Worm (Caenorhabditis elegans) whole organism, L4 larva: ENCODE data around the gene Y113G7A.22.

Experiments
- D1046.2 ChIP-seq: fragments of 200-800 bp; sonication (Bioruptor generic); IDR thresholded peaks from 2 replicates; pipeline ENCODE4 v1.3.6; 2022; ENCODE audit warnings: missing genetic modification characterization, missing compliant biosample characterization
- F26F4.8 ChIP-seq: fragments of 200-800 bp; sonication (Bioruptor generic); conservative IDR thresholded peaks from 2 replicates; pipeline ENCODE4 v1.3.6; 2022; ENCODE audit warnings: missing genetic modification characterization, missing compliant biosample characterization
- F49E8.2 ChIP-seq: sonication (generic microtip); optimal IDR thresholded peaks from 2 replicates; lab custom pipeline; 2016; ENCODE audit warnings: missing compliant biosample characterization, mild to moderate bottlenecking, missing genetic modification characterization, borderline replicate concordance
- T20F7.1 ChIP-seq: fragments of 200-800 bp; sonication (Bioruptor generic); optimal IDR thresholded peaks from 2 replicates; lab custom pipeline; 2018; ENCODE audit warnings: mild to moderate bottlenecking, missing genetic modification characterization, missing compliant biosample characterization
- Y105C5A.15 ChIP-seq: fragments of 200-800 bp; sonication (Bioruptor generic); IDR thresholded peaks from 2 replicates; pipeline ENCODE4 v1.3.6; 2022; ENCODE audit warnings: missing genetic modification characterization, missing compliant biosample characterization
- Y48G9A.11 ChIP-seq: fragments of 200-800 bp; sonication (Bioruptor generic); IDR thresholded peaks from 2 replicates; pipeline ENCODE4 v1.3.6; 2022; ENCODE audit warnings: missing genetic modification reagents, missing genetic modification characterization, missing compliant biosample characterization
- Y75B8A.6 ChIP-seq: fragments of 200-800 bp; sonication (Bioruptor generic); IDR thresholded peaks from 2 replicates; pipeline ENCODE4 v1.3.6; 2022; ENCODE audit warnings: missing genetic modification reagents, missing genetic modification characterization, missing compliant biosample characterization
- ZK337.2 ChIP-seq: fragments of 200-800 bp; sonication (Bioruptor generic); IDR thresholded peaks from 2 replicates; pipeline ENCODE4 v1.3.6; 2022; ENCODE audit warnings: missing genetic modification reagents, missing genetic modification characterization, missing compliant biosample characterization
- aha-1 ChIP-seq: fragments of 150-350 bp; peaks from one replicate; lab custom pipeline; 2014; ENCODE audit warnings: missing biosample characterization, missing genetic modification characterization
- aly-2 ChIP-seq: sonication (generic microtip); optimal IDR thresholded peaks from 2 replicates; lab custom pipeline; 2018; ENCODE audit warnings: missing biosample characterization, missing genetic modification characterization
- ama-1 ChIP-seq: fragments of 150-350 bp; optimal IDR thresholded peaks from 2 replicates; lab custom pipeline; 2014; ENCODE audit warnings: inconsistent platforms, mixed read lengths
- ceh-44 ChIP-seq: fragments of 200-800 bp; sonication (Bioruptor generic); IDR thresholded peaks from 2 replicates; pipeline ENCODE4 v1.3.6; 2022; ENCODE audit warnings: missing genetic modification reagents, missing genetic modification characterization, missing compliant biosample characterization
- ceh-62 ChIP-seq: sonication (generic microtip); optimal IDR thresholded peaks from 2 replicates; lab custom pipeline; 2017; ENCODE audit warnings: missing biosample characterization, missing genetic modification characterization
- cey-2 ChIP-seq: sonication (generic microtip); optimal IDR thresholded peaks from 3 replicates; lab custom pipeline; 2017; ENCODE audit warnings: missing genetic modification characterization, mild to moderate bottlenecking, missing compliant biosample characterization, antibody characterized with exemption, borderline replicate concordance; ENCODE audit not compliant: insufficient read depth
- daf-16 ChIP-seq, 3 experiments: sonication (generic microtip); optimal IDR thresholded peaks; 2 replicates each; lab custom pipeline; 2016 to 2017; ENCODE audit warnings: missing genetic modification characterization in 3 of 3, missing genetic modification reagents in 3 of 3, mild to moderate bottlenecking in 2 of 3, missing compliant biosample characterization in 2 of 3, missing biosample characterization in 1 of 3, moderate library complexity in 1 of 3
- daf-19 ChIP-seq: fragments of 200-800 bp; sonication (Bioruptor generic); conservative IDR thresholded peaks from 2 replicates; pipeline ENCODE4 v1.3.6; 2022; ENCODE audit warnings: missing genetic modification characterization, missing compliant biosample characterization
- dmd-6 ChIP-seq: fragments of 200-800 bp; sonication (Bioruptor generic); IDR thresholded peaks from 2 replicates; pipeline ENCODE4 v1.3.6; 2022; ENCODE audit warnings: missing genetic modification reagents, missing genetic modification characterization, missing compliant biosample characterization
- dpl-1 ChIP-seq: fragments of 150-350 bp; optimal IDR thresholded peaks from 2 replicates; lab custom pipeline; 2014; ENCODE audit warnings: missing biosample characterization, missing genetic modification reagents, missing genetic modification characterization
- egl-43 ChIP-seq: fragments of 200-800 bp; sonication (Bioruptor generic); IDR thresholded peaks from 2 replicates; pipeline ENCODE4 v1.3.6; 2022; ENCODE audit warnings: missing genetic modification reagents, missing genetic modification characterization, missing compliant biosample characterization
- hif-1 ChIP-seq, 2 experiments: sonication (generic microtip); optimal IDR thresholded peaks; 2 replicates each; lab custom pipeline; 2016 to 2017; ENCODE audit warnings: missing compliant biosample characterization in 2 of 2, missing genetic modification characterization in 2 of 2, missing genetic modification reagents in 2 of 2, missing genotype in 2 of 2, mild to moderate bottlenecking in 1 of 2
- hlh-11 ChIP-seq: fragments of 200-800 bp; sonication (Bioruptor generic); optimal IDR thresholded peaks from 2 replicates; lab custom pipeline; 2018; ENCODE audit warnings: mild to moderate bottlenecking, missing genetic modification characterization, missing compliant biosample characterization
- hlh-30 ChIP-seq: sonication (generic microtip); optimal IDR thresholded peaks from 2 replicates; lab custom pipeline; 2017; ENCODE audit warnings: antibody characterized with exemption, mild to moderate bottlenecking, missing genetic modification characterization, missing compliant biosample characterization; ENCODE audit not compliant: insufficient read depth
- hmg-1.1 ChIP-seq: fragments of 200-800 bp; sonication (Bioruptor generic); IDR thresholded peaks from 2 replicates; pipeline ENCODE4 v1.3.6; 2022; ENCODE audit warnings: missing genetic modification reagents, missing genetic modification characterization, missing compliant biosample characterization
- lim-7 ChIP-seq: fragments of 200-800 bp; sonication (Bioruptor generic); IDR thresholded peaks from 2 replicates; pipeline ENCODE4 v1.3.6; 2022; ENCODE audit warnings: missing genetic modification characterization, missing compliant biosample characterization
- lin-15B ChIP-seq: fragments of 150-350 bp; sonication (generic microtip); optimal IDR thresholded peaks from 3 replicates; lab custom pipeline; 2014; ENCODE audit warnings: missing biosample characterization, missing genetic modification characterization
- lin-29 ChIP-seq: fragments of 200-800 bp; sonication (Bioruptor generic); IDR thresholded peaks from 2 replicates; pipeline ENCODE4 v1.3.6; 2022; ENCODE audit warnings: missing genetic modification reagents, missing genetic modification characterization, missing compliant biosample characterization
- lin-39 ChIP-seq: fragments of 150-350 bp; optimal IDR thresholded peaks from 2 replicates; lab custom pipeline; 2014; ENCODE audit warnings: missing biosample characterization, missing genetic modification reagents, missing genetic modification characterization
- lsy-2 ChIP-seq, 2 experiments: fragments of 150-350 bp in 1 of 2; sonication (generic microtip) in 1 of 2; optimal IDR thresholded peaks; 2 replicates each; lab custom pipeline; 2014 to 2017; ENCODE audit warnings: missing biosample characterization in 2 of 2, missing genetic modification characterization in 2 of 2
- mes-2 ChIP-seq: sonication (generic microtip); optimal IDR thresholded peaks from 2 replicates; lab custom pipeline; 2016; ENCODE audit warnings: missing genotype, mild to moderate bottlenecking, missing genetic modification characterization, missing compliant biosample characterization; ENCODE audit not compliant: poor library complexity, severe bottlenecking
- mxl-2 ChIP-seq: fragments of 200-800 bp; sonication (Bioruptor generic); conservative IDR thresholded peaks from 2 replicates; pipeline ENCODE4 v1.3.6; 2022; ENCODE audit warnings: missing genetic modification reagents, missing genetic modification characterization, missing compliant biosample characterization
- mxl-3 ChIP-seq: fragments of 200-800 bp; sonication (Bioruptor generic); optimal IDR thresholded peaks from 2 replicates; lab custom pipeline; 2018; ENCODE audit warnings: mild to moderate bottlenecking, missing genetic modification characterization, missing compliant biosample characterization
- nhr-10 ChIP-seq: fragments of 150-350 bp; optimal IDR thresholded peaks from 2 replicates; lab custom pipeline; 2014; ENCODE audit warnings: missing biosample characterization, missing genetic modification characterization
- nhr-237 ChIP-seq: sonication (generic microtip); optimal IDR thresholded peaks from 2 replicates; lab custom pipeline; 2017; ENCODE audit warnings: missing biosample characterization, missing genetic modification characterization
- nhr-41 ChIP-seq: fragments of 200-800 bp; sonication (Bioruptor generic); IDR thresholded peaks from 2 replicates; pipeline ENCODE4 v1.3.6; 2022; ENCODE audit warnings: missing genetic modification reagents, missing genetic modification characterization, missing compliant biosample characterization
- nhr-76 ChIP-seq: fragments of 150-350 bp; optimal IDR thresholded peaks from 2 replicates; lab custom pipeline; 2014; ENCODE audit warnings: missing biosample characterization, missing genetic modification characterization
- pha-4 ChIP-seq, 2 experiments: fragments of 150-350 bp in 1 of 2; fragments of 200-800 bp in 1 of 2; sonication (Bioruptor generic) in 1 of 2; IDR thresholded peaks in 1 of 2; optimal IDR thresholded peaks in 1 of 2; 2 replicates each; pipeline versions ENCODE4 v1.3.6 to Lab custom; 2014 to 2022; ENCODE audit warnings: missing genetic modification characterization in 2 of 2, missing genetic modification reagents in 2 of 2, missing biosample characterization in 1 of 2, missing compliant biosample characterization in 1 of 2
- php-3 ChIP-seq: fragments of 200-800 bp; sonication (Bioruptor generic); IDR thresholded peaks from 2 replicates; pipeline ENCODE4 v1.3.6; 2022; ENCODE audit warnings: missing genetic modification reagents, missing genetic modification characterization, missing compliant biosample characterization
- rbr-2 ChIP-seq: sonication (generic microtip); optimal IDR thresholded peaks from 2 replicates; lab custom pipeline; 2016; ENCODE audit warnings: missing genotype, missing genetic modification characterization, missing compliant biosample characterization
- saeg-2 ChIP-seq: fragments of 200-800 bp; sonication (Bioruptor generic); IDR thresholded peaks from 2 replicates; pipeline ENCODE4 v1.3.6; 2022; ENCODE audit warnings: missing genetic modification reagents, missing genetic modification characterization, missing compliant biosample characterization
- sdz-12 ChIP-seq: fragments of 200-800 bp; sonication (Bioruptor generic); optimal IDR thresholded peaks from 2 replicates; lab custom pipeline; 2018; ENCODE audit warnings: mild to moderate bottlenecking, missing genetic modification characterization, missing compliant biosample characterization
- set-16 ChIP-seq: fragments of 200-800 bp; sonication (Bioruptor generic); IDR thresholded peaks from 2 replicates; pipeline ENCODE4 v1.3.6; 2022; ENCODE audit warnings: missing genetic modification reagents, missing genetic modification characterization, missing compliant biosample characterization
- skn-1 ChIP-seq: fragments of 150-350 bp; optimal IDR thresholded peaks from 2 replicates; lab custom pipeline; 2014; ENCODE audit warnings: missing biosample characterization, missing genetic modification characterization
- unc-39 ChIP-seq: sonication (generic microtip); optimal IDR thresholded peaks from 2 replicates; lab custom pipeline; 2017; ENCODE audit warnings: missing biosample characterization, missing genetic modification characterization
- unc-62 ChIP-seq, 3 experiments: fragments of 150-350 bp in 1 of 3; sonication (generic microtip); optimal IDR thresholded peaks in 2 of 3; peaks in 1 of 3; 1 replicate in 1 of 3; 2 replicates in 2 of 3; lab custom pipeline; 2014 to 2017; ENCODE audit warnings: missing biosample characterization in 3 of 3, missing genetic modification characterization in 3 of 3, missing genetic modification reagents in 3 of 3, missing genotype in 1 of 3
- vab-7 ChIP-seq: fragments of 200-800 bp; sonication (Bioruptor generic); IDR thresholded peaks from 2 replicates; pipeline ENCODE4 v1.3.6; 2022; ENCODE audit warnings: missing genetic modification reagents, missing genetic modification characterization, missing compliant biosample characterization
- zip-11 ChIP-seq: fragments of 200-800 bp; sonication (Bioruptor generic); IDR thresholded peaks from 2 replicates; pipeline ENCODE4 v1.3.6; 2022; ENCODE audit warnings: missing genetic modification characterization, missing compliant biosample characterization
- ztf-7 ChIP-seq: fragments of 150-350 bp; optimal IDR thresholded peaks from 2 replicates; lab custom pipeline; 2014; ENCODE audit warnings: missing biosample characterization, missing genetic modification characterization

Gene Y113G7A.22

ce11 chrV:20164059-20164892, 29.1 kb upstream of the Y113G7A.22 start, which contains the start of gene F19B2.5 (continued):
- TF ChIP-seq hlh-30 (peak; percentile 69), sdz-12 (GFP tag; lab: Kevin White, UChicago) (no peak), ama-1 (lab: Kevin White, UChicago) (peak; percentile 88), lsy-2 (tag; optimal IDR thresholded peaks at IDR 0.05; lab: Kevin White, UChicago) (peak in 1 of 2 experiments; percentile 53), T20F7.1 (GFP tag; lab: Kevin White, UChicago) (peak; percentile 49), Y105C5A.15 (GFP tag; lab: Robert Waterston, UW) (no peak), D1046.2 (no peak), unc-62 (GFP tag; optimal IDR thresholded peaks at IDR 0.05 in 1 of 2; lab: Kevin White, UChicago) (no peak), unc-62 (tag; optimal IDR thresholded peaks at IDR 0.05; lab: Kevin White, UChicago) (no peak), lin-29 (GFP tag; lab: Robert Waterston, UW) (no peak), F49E8.2 (no peak), unc-39 (tag; lab: Kevin White, UChicago) (no peak), lin-39 (tag; lab: Kevin White, UChicago) (no peak), rbr-2 (no peak), aly-2 (tag; lab: Kevin White, UChicago) (no peak), lin-15B (tag; lab: Kevin White, UChicago) (no peak), dpl-1 (GFP tag; lab: Kevin White, UChicago) (peak; percentile 26), ceh-44 (GFP tag; lab: Robert Waterston, UW) (no peak), dmd-6 (GFP tag; lab: Robert Waterston, UW) (peak; percentile 83), daf-16 (GFP tag; optimal IDR thresholded peaks at IDR 0.05; lab: Kevin White, UChicago) (peak in 1 of 2 experiments; percentile 97), daf-16 (tag; optimal IDR thresholded peaks at IDR 0.05; lab: Kevin White, UChicago) (peak; percentile 99), skn-1 (tag; lab: Kevin White, UChicago) (no peak), nhr-41 (GFP tag; lab: Robert Waterston, UW) (0 out of 2 replicates have a peak, but pooled peaks have one; percentile 40), set-16 (GFP tag; lab: Robert Waterston, UW) (no peak; the same call in none of the 2 replicates), Y75B8A.6 (GFP tag; lab: Robert Waterston, UW) (0 out of 2 replicates have a peak, but pooled peaks have one; percentile 20), hlh-11 (peak; percentile 88), egl-43 (GFP tag; lab: Robert Waterston, UW) (no peak), nhr-76 (tag; lab: Kevin White, UChicago) (no peak), daf-19 (GFP tag; lab: Robert Waterston, UW) (no peak), lim-7 (GFP tag; lab: Robert Waterston, UW) (no peak), nhr-237 (tag; lab: Kevin White, UChicago) (no peak), ztf-7 (peak; percentile 25), mxl-3 (GFP tag; lab: Kevin White, UChicago) (no peak), Y48G9A.11 (GFP tag; lab: Robert Waterston, UW) (no peak), zip-11 (GFP tag; lab: Robert Waterston, UW) (no peak), pha-4 (GFP tag; IDR thresholded peaks at IDR 0.05; lab: Robert Waterston, UW) (0 out of 2 replicates have a peak, but pooled peaks have one; percentile 50), pha-4 (tag; optimal IDR thresholded peaks at IDR 0.05; lab: Kevin White, UChicago) (no peak), hmg-1.1 (GFP tag; lab: Robert Waterston, UW) (0 out of 2 replicates have a peak, but pooled peaks have one; percentile 6), cey-2 (no peak), vab-7 (no peak), ZK337.2 (no peak), php-3 (GFP tag; lab: Robert Waterston, UW) (peak; percentile 97), F26F4.8 (GFP tag; lab: Robert Waterston, UW) (no peak), mxl-2 (GFP tag; lab: Robert Waterston, UW) (no peak), aha-1 (tag; lab: Kevin White, UChicago) (peak; percentile 92), hif-1 (tag; optimal IDR thresholded peaks at IDR 0.05; lab: Kevin White, UChicago) (peak; percentile 33 to 48), ceh-62 (tag; lab: Kevin White, UChicago) (no peak), saeg-2 (GFP tag; lab: Robert Waterston, UW) (peak; percentile 87; the same call in 1 of the 2 replicates), nhr-10 (tag; lab: Kevin White, UChicago) (no peak), mes-2 (tag; lab: Kevin White, UChicago) (no peak)
